Worm (Caenorhabditis elegans): Measurements from ENCODE around the gene Y11D7A.9.

ce11 chrIV:9227650-9228049 lies 28.3 kb downstream of the Y11D7A.9 start:
- TF ChIP-seq unc-62 (GFP tag; optimal IDR thresholded peaks at IDR 0.05), result no peak
- no peak for TF ChIP-seq chd-7 (tag; optimal IDR thresholded peaks at IDR 0.05)
- no peak for TF ChIP-seq sea-2 (GFP tag; IDR thresholded peaks at IDR 0.05)
- no peak for TF ChIP-seq ztf-18 (tag; optimal IDR thresholded peaks at IDR 0.05)
- no peak for TF ChIP-seq nfya-1 (tag; optimal IDR thresholded peaks at IDR 0.05; ENCODE audit: borderline replicate concordance, insufficient read depth)
- no peak for TF ChIP-seq C06A6.2 (GFP tag; conservative IDR thresholded peaks at IDR 0.05)
- TF ChIP-seq nfyb-1 (GFP tag; IDR thresholded peaks at IDR 0.05), result no peak
- TF ChIP-seq ets-4 (GFP tag; optimal IDR thresholded peaks at IDR 0.05), result no peak

Data from whole organism, young adult.